Fruit fly (Drosophila melanogaster) whole organism, prepupa: ENCODE measurements around the gene CG10338.

ENCODE experiments used
- CG10631 ChIP-seq: fragments of 200-800 bp; sonication (Bioruptor generic); optimal IDR thresholded peaks from 2 replicates; lab custom pipeline; 2016; ENCODE audit warnings: missing biosample characterization, missing genetic modification characterization
- CG11762 ChIP-seq: fragments of 200-800 bp; sonication (Bioruptor generic); optimal IDR thresholded peaks from 3 replicates; lab custom pipeline; 2016; ENCODE audit warnings: missing biosample characterization, missing genetic modification characterization; ENCODE audit not compliant: insufficient read depth
- CG11902 ChIP-seq: fragments of 200-800 bp; sonication (Bioruptor generic); optimal IDR thresholded peaks from 3 replicates; lab custom pipeline; 2016; ENCODE audit warnings: missing biosample characterization, missing genetic modification characterization
- CG15336 ChIP-seq: fragments of 200-800 bp; sonication (Bioruptor generic); IDR thresholded peaks from 2 replicates; pipeline ENCODE4 v1.3.6; 2022; ENCODE audit warnings: missing biosample characterization, missing genetic modification characterization
- CG1621 ChIP-seq: fragments of 200-800 bp; sonication (Bioruptor generic); optimal IDR thresholded peaks from 3 replicates; lab custom pipeline; 2018; ENCODE audit warnings: missing biosample characterization, mild to moderate bottlenecking, missing genetic modification characterization
- CG16779 ChIP-seq: fragments of 200-800 bp; sonication (Bioruptor generic); optimal IDR thresholded peaks from 3 replicates; lab custom pipeline; 2017; ENCODE audit warnings: missing biosample characterization, mild to moderate bottlenecking, missing genetic modification characterization
- CG3032 ChIP-seq: fragments of 200-800 bp; optimal IDR thresholded peaks from 2 replicates; lab custom pipeline; 2019; ENCODE audit warnings: missing biosample characterization, mild to moderate bottlenecking, missing genetic modification characterization, moderate library complexity
- CG31627 ChIP-seq: fragments of 200-800 bp; sonication (Bioruptor generic); optimal IDR thresholded peaks from 3 replicates; lab custom pipeline; 2016; ENCODE audit warnings: missing biosample characterization, missing genetic modification characterization
- CG32006 ChIP-seq: fragments of 200-800 bp; sonication (Bioruptor generic); optimal IDR thresholded peaks from 3 replicates; lab custom pipeline; 2017; ENCODE audit warnings: missing biosample characterization, mild to moderate bottlenecking, missing genetic modification characterization
- CG34406 ChIP-seq: fragments of 200-800 bp; sonication (Bioruptor generic); optimal IDR thresholded peaks from 3 replicates; lab custom pipeline; 2016; ENCODE audit warnings: missing biosample characterization, missing genetic modification characterization
- CG6276 ChIP-seq: fragments of 200-800 bp; sonication (Bioruptor generic); optimal IDR thresholded peaks from 2 replicates; lab custom pipeline; 2017; ENCODE audit warnings: missing biosample characterization, mild to moderate bottlenecking, missing genetic modification characterization
- CG7368 ChIP-seq: fragments of 200-800 bp; sonication (Bioruptor generic); optimal IDR thresholded peaks from 3 replicates; lab custom pipeline; 2016; ENCODE audit warnings: missing biosample characterization, missing genetic modification characterization
- CG8119 ChIP-seq: fragments of 200-800 bp; sonication (Bioruptor generic); IDR thresholded peaks from 3 replicates; pipeline ENCODE4 v1.3.6; 2022; ENCODE audit warnings: missing biosample characterization, missing genetic modification characterization
- CG8319 ChIP-seq: fragments of 200-800 bp; sonication (Bioruptor generic); optimal IDR thresholded peaks from 3 replicates; lab custom pipeline; 2016; ENCODE audit warnings: missing biosample characterization, missing genetic modification characterization
- CG8632 ChIP-seq: fragments of 200-800 bp; sonication (Bioruptor generic); optimal IDR thresholded peaks from 3 replicates; lab custom pipeline; 2016; ENCODE audit warnings: missing biosample characterization, missing genetic modification characterization
- CG9139 ChIP-seq: fragments of 200-800 bp; sonication (Bioruptor generic); optimal IDR thresholded peaks from 3 replicates; lab custom pipeline; 2017; ENCODE audit warnings: missing biosample characterization, mild to moderate bottlenecking, missing genetic modification characterization
- Eip78C ChIP-seq: fragments of 200-800 bp; sonication (Bioruptor generic); peaks from one replicate; lab custom pipeline; 2016; ENCODE audit warnings: missing biosample characterization, missing genetic modification characterization
- Eip93F ChIP-seq: fragments of 200-800 bp; sonication (Bioruptor generic); optimal IDR thresholded peaks from 2 replicates; lab custom pipeline; 2016; ENCODE audit warnings: missing biosample characterization, mild to moderate bottlenecking, missing genetic modification characterization
- Ets21C ChIP-seq: fragments of 200-800 bp; sonication (Bioruptor generic); optimal IDR thresholded peaks from 3 replicates; lab custom pipeline; 2016; ENCODE audit warnings: missing biosample characterization, missing genetic modification characterization
- Gug ChIP-seq: fragments of 200-800 bp; sonication (Bioruptor generic); IDR thresholded peaks from 2 replicates; pipeline ENCODE4 v1.3.6; 2022; ENCODE audit warnings: missing biosample characterization, missing genetic modification characterization
- Hr4 ChIP-seq: fragments of 200-800 bp; sonication (Bioruptor generic); optimal IDR thresholded peaks from 3 replicates; lab custom pipeline; 2016; ENCODE audit warnings: missing biosample characterization, missing genetic modification characterization
- Met ChIP-seq: fragments of 200-800 bp; sonication (Bioruptor generic); optimal IDR thresholded peaks from 3 replicates; lab custom pipeline; 2016; ENCODE audit warnings: missing biosample characterization, missing genetic modification characterization
- OdsH ChIP-seq: fragments of 200-800 bp; sonication (Bioruptor generic); optimal IDR thresholded peaks from 3 replicates; lab custom pipeline; 2016; ENCODE audit warnings: missing biosample characterization, missing genetic modification characterization
- Sox102F ChIP-seq: fragments of 200-800 bp; sonication (Bioruptor generic); optimal IDR thresholded peaks from 2 replicates; lab custom pipeline; 2016; ENCODE audit warnings: missing biosample characterization, mild to moderate bottlenecking, missing genetic modification characterization
- Sox14 ChIP-seq: fragments of 200-800 bp; sonication (Bioruptor generic); optimal IDR thresholded peaks from 3 replicates; lab custom pipeline; 2016; ENCODE audit warnings: missing biosample characterization, missing genetic modification characterization
- Sox15 ChIP-seq: fragments of 200-800 bp; sonication (Bioruptor generic); optimal IDR thresholded peaks from 3 replicates; lab custom pipeline; 2016; ENCODE audit warnings: missing biosample characterization, missing genetic modification characterization
- achi ChIP-seq: fragments of 200-800 bp; sonication (Bioruptor generic); optimal IDR thresholded peaks from 3 replicates; lab custom pipeline; 2016; ENCODE audit warnings: missing biosample characterization, missing genetic modification characterization
- cyc ChIP-seq: fragments of 200-800 bp; sonication (Bioruptor generic); optimal IDR thresholded peaks from 3 replicates; lab custom pipeline; 2016; ENCODE audit warnings: missing biosample characterization, missing genetic modification characterization
- dsx ChIP-seq: fragments of 200-800 bp; optimal IDR thresholded peaks from 3 replicates; lab custom pipeline; 2019; ENCODE audit warnings: missing biosample characterization, mild to moderate bottlenecking, missing genetic modification characterization, moderate library complexity; ENCODE audit not compliant: poor library complexity, severe bottlenecking
- eg ChIP-seq: fragments of 200-800 bp; sonication (Bioruptor generic); IDR thresholded peaks from 3 replicates; pipeline ENCODE4 v1.3.6; 2022; ENCODE audit warnings: missing biosample characterization, missing genetic modification characterization
- esn ChIP-seq: fragments of 200-800 bp; sonication (Bioruptor generic); optimal IDR thresholded peaks from 2 replicates; lab custom pipeline; 2016; ENCODE audit warnings: missing biosample characterization, mild to moderate bottlenecking, missing genetic modification characterization, moderate library complexity
- fd59A ChIP-seq: fragments of 200-800 bp; sonication (Bioruptor generic); optimal IDR thresholded peaks from 2 replicates; lab custom pipeline; 2017; ENCODE audit warnings: missing biosample characterization, mild to moderate bottlenecking, missing genetic modification characterization, missing genetic modification reagents
- fkh ChIP-seq: fragments of 200-800 bp; sonication (Bioruptor generic); optimal IDR thresholded peaks from 3 replicates; lab custom pipeline; 2017; ENCODE audit warnings: missing biosample characterization, mild to moderate bottlenecking, missing genetic modification characterization, moderate library complexity
- lz ChIP-seq: fragments of 200-800 bp; sonication (Bioruptor generic); optimal IDR thresholded peaks from 3 replicates; lab custom pipeline; 2016; ENCODE audit warnings: missing biosample characterization, missing genetic modification characterization
- salr ChIP-seq, 2 experiments: fragments of 200-800 bp; sonication (Bioruptor generic); optimal IDR thresholded peaks; 3 replicates each; lab custom pipeline; 2016 to 2018; ENCODE audit warnings: missing biosample characterization in 2 of 2, missing genetic modification characterization in 2 of 2, mild to moderate bottlenecking in 1 of 2
- svp ChIP-seq: fragments of 200-800 bp; sonication (Bioruptor generic); peaks from one replicate; lab custom pipeline; 2016; ENCODE audit warnings: missing biosample characterization, missing genetic modification characterization

CG10338 gene

DNA sequence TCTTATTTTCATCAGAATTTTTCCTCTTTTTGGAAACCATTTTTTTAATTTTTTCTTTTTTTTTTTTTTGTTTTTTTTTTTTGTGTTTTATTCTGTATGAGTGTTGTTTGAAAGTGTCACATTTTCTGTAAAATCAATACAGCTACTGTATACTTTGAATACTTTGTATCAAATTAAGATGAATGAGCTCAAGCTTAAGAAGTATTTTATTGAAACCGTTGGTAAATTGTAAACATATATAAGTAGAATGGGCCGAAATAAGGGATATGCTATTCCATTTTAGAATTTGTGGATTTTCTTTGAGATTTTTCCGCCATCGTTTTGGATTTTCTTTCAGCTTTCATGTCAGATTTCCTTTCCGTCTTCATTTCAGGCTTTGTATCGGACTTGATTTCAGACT, 20.5 kb upstream of the CG10338 start, which contains the start of gene Mst36Fb:
TSS of gene Mst36Fb (minus strand) at position 101 of the 400 bp plus-strand sequence.
- no peak for TF ChIP-seq Ets21C (GFP tag; lab: Kevin White, UChicago)
- no peak for TF ChIP-seq CG31627
- no peak for TF ChIP-seq Hr4 (GFP tag; lab: Kevin White, UChicago)
- TF ChIP-seq achi (GFP tag; lab: Kevin White, UChicago): no peak
- TF ChIP-seq Sox14 (GFP tag; lab: Kevin White, UChicago): no peak
- TF ChIP-seq, all 60 proteins: peak for 0

dm6 chr2L:18676948-18677820, 18.3 kb upstream of the CG10338 start, which contains the start of the genes Mst36Fa and CG31751:
Mst36Fa (minus strand) TSS chr2L:18676998.
CG31751 (plus strand) TSS chr2L:18677221.
- peak; percentile 9 for TF ChIP-seq cyc (GFP tag; lab: Kevin White, UChicago)
- TF ChIP-seq dsx: no peak
- TF ChIP-seq svp: peak; percentile 14
- peak; percentile 98 for TF ChIP-seq fkh (GFP tag; lab: Kevin White, UChicago)

DNA sequence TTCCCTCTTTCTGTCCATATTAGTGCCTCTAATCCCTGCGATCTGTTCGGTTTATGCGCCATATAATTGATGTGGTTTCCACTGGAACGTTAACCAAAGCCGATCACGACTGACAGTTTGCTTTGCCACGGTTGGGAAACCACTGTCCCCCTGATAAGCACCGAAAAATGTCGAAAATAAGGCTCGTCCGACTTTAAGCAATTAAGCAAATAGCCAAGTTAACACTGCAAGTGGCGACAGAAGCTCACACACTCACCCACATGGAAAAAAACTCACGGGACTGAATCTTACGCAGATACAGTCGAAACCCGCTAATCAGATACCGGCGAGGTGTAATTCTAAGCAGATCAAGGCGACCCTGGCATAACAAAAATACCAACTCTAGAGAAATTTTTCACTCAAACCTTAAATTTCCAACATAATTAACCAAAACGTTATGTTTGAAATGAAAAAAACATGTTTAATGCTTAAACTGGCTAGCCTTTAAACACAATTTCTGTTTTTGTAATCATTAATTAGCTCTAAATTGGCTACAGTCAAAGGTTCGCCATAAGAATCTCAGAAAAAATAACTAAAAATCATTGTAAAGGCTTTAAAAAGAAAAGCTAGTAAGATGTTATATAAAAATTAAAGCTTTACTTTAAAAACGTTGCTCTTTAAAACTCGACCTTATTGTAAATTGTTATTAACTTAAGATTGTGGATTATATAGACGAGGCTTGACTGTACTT, 17.4 kb upstream of the CG10338 start:
- no peak for TF ChIP-seq salr (GFP tag; optimal IDR thresholded peaks at IDR 0.05; lab: Kevin White, UChicago)
- TF ChIP-seq CG8319 (GFP tag; lab: Kevin White, UChicago): no peak
- no peak for TF ChIP-seq Gug (GFP tag; lab: Robert Waterston, UW)
- TF ChIP-seq CG16779 (tag; lab: Kevin White, UChicago): no peak
- no peak for TF ChIP-seq Sox14 (GFP tag; lab: Kevin White, UChicago)
- no peak for TF ChIP-seq Sox102F
- TF ChIP-seq CG10631: no peak
- no peak for TF ChIP-seq CG34406 (GFP tag; lab: Kevin White, UChicago)
- no peak for TF ChIP-seq CG15336 (GFP tag; lab: Robert Waterston, UW)
- peak; percentile 67 for TF ChIP-seq CG31627
- peak; percentile 79 for TF ChIP-seq esn (GFP tag; lab: Kevin White, UChicago)
- TF ChIP-seq cyc (GFP tag; lab: Kevin White, UChicago): peak; percentile 19
- TF ChIP-seq svp: peak; percentile 82
- peak; percentile 35 for TF ChIP-seq Sox15 (GFP tag; lab: Kevin White, UChicago)
- TF ChIP-seq CG32006: no peak
- peak; percentile 16 for TF ChIP-seq CG3032 (tag; lab: Kevin White, UChicago)
- TF ChIP-seq CG11902 (GFP tag; lab: Kevin White, UChicago): peak; percentile 20
- no peak for TF ChIP-seq Met (GFP tag; lab: Kevin White, UChicago)
- no peak for TF ChIP-seq CG7368 (GFP tag; lab: Kevin White, UChicago)
- no peak for TF ChIP-seq achi (GFP tag; lab: Kevin White, UChicago)
- TF ChIP-seq CG8632 (GFP tag; lab: Kevin White, UChicago): peak; percentile 39
- no peak for TF ChIP-seq CG1621 (tag; lab: Kevin White, UChicago)
- TF ChIP-seq lz (GFP tag; lab: Kevin White, UChicago): peak; percentile 54
- no peak for TF ChIP-seq dsx
- TF ChIP-seq Eip78C (GFP tag; lab: Kevin White, UChicago): peak; percentile 80
- TF ChIP-seq CG6276: no peak
- TF ChIP-seq fd59A (GFP tag; lab: Kevin White, UChicago): no peak
- TF ChIP-seq CG8119 (GFP tag; lab: Robert Waterston, UW): no peak
- peak; percentile 21 for TF ChIP-seq Eip93F (GFP tag; lab: Kevin White, UChicago)
- no peak for TF ChIP-seq fkh (GFP tag; lab: Kevin White, UChicago)
- TF ChIP-seq OdsH (GFP tag; lab: Kevin White, UChicago): no peak
- TF ChIP-seq CG11762 (GFP tag; lab: Kevin White, UChicago): no peak
- TF ChIP-seq eg (GFP tag; lab: Robert Waterston, UW): no peak
- TF ChIP-seq CG9139 (GFP tag; lab: Kevin White, UChicago): no peak
